Worm (Caenorhabditis elegans) whole organism, L2 larva: ENCODE measurements around the gene hlh-8.

Experiments used
- mdl-1 ChIP-seq, 2 experiments: fragments of 150-350 bp in 1 of 2; sonication (generic microtip) in 1 of 2; optimal IDR thresholded peaks; 2 replicates each; lab custom pipeline; 2017; ENCODE audit warnings: missing biosample characterization in 2 of 2, missing genetic modification characterization in 2 of 2
- snpc-4 ChIP-seq: fragments of 150-350 bp; optimal IDR thresholded peaks from 2 replicates; lab custom pipeline; 2014; ENCODE audit warnings: missing biosample characterization, missing genetic modification characterization

DNA sequence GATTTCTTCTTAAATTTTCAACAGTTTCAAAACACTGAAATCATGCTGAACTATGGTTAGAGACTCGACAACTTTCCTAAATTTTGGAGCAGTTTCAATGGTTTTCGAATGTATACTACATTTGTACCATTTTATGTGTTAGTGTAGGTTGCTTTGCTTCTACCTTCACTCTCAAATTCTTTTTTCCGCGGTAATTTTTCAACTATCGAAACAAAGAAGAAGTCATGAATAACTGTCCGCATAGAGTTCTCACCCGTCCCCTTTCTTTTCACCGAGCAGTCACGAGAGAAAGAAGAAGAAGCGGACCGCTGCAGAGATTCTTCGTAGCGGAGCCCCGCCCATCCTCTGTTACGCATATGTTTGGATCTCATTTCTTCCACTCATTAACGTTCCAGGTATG is at the start of gene hlh-8:
- no peak for TF ChIP-seq mdl-1 (tag; optimal IDR thresholded peaks at IDR 0.05; lab: Kevin White, UChicago)
- TF ChIP-seq snpc-4 (tag; lab: Kevin White, UChicago) = no peak
